Worm (Caenorhabditis elegans) whole organism, young adult: ENCODE measurements around the gene ztf-7.

ENCODE experiments used
- ZK185.1 ChIP-seq: sonication (generic microtip); optimal IDR thresholded peaks from 2 replicates; lab custom pipeline; 2016; ENCODE audit warnings: mild to moderate bottlenecking, missing genetic modification characterization, missing compliant biosample characterization; ENCODE audit not compliant: poor library complexity, severe bottlenecking
- attf-6 ChIP-seq: fragments of 200-800 bp; sonication (Bioruptor generic); IDR thresholded peaks from 2 replicates; pipeline ENCODE4 v1.3.6; 2022; ENCODE audit warnings: missing genetic modification reagents, missing genetic modification characterization, missing compliant biosample characterization
- nhr-80 ChIP-seq: sonication (generic microtip); optimal IDR thresholded peaks from 2 replicates; lab custom pipeline; 2016; ENCODE audit warnings: missing genetic modification characterization, missing compliant biosample characterization

The ztf-7 gene

DNA sequence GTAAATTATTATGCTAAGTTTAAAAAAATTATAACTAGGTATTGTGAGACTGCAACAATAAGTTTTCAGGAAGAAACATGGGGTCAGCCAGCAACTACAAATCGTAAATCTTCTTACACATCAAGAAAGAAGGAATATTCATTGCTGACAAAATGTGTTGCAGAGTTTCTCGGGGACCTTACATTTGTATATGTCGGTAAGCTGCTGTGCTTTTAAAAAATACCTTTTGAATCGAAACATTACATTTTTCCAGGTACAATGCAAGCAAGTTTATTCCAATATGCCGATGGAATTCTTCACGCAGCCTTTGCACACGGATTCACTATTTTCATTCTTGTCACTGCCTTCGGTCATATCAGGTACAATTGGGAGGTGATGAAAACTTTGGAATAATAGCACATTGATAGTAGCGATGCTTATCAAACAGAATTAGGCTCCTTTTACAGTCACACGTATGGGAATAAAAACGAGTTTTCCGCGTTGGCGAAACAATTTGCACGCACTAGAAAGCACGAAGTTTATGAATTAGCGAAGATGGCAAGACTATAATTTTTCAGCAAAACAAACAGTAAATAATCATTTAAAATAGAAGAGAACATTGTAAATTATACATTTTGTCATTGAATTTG lies 51.3 kb downstream of the ztf-7 start:
- TF ChIP-seq ZK185.1 (tag; lab: Kevin White, UChicago) (no peak), nhr-80 (tag; lab: Kevin White, UChicago) (peak; percentile 48)

DNA sequence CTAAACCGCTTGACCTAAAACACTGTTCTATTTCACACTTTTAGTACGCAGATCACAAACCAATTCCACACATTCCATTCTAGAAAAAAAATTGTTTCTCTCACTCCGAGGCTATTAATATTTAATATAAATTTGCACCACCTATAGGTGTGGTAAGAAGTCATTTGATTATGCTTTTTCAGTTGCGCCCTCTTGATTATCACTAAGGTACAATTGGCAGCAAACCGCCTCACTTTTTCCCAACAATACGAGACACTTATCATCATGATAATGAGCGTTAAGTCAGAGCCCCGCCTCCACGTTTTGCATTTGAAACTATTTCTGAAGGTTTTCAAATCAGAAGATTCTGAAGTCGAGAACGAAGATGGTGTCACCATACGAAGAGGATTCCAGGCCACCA lies 52.2 kb downstream of the ztf-7 start, which contains the start of gene aqp-4:
TSS of gene aqp-4 (plus strand) at position 270 of the 400 bp plus-strand sequence.
- no peak for TF ChIP-seq attf-6
- peak; percentile 64 for TF ChIP-seq nhr-80 (tag; lab: Kevin White, UChicago)
